Worm (Caenorhabditis elegans): ENCODE measurements around the gene ZK507.1.

DNA sequence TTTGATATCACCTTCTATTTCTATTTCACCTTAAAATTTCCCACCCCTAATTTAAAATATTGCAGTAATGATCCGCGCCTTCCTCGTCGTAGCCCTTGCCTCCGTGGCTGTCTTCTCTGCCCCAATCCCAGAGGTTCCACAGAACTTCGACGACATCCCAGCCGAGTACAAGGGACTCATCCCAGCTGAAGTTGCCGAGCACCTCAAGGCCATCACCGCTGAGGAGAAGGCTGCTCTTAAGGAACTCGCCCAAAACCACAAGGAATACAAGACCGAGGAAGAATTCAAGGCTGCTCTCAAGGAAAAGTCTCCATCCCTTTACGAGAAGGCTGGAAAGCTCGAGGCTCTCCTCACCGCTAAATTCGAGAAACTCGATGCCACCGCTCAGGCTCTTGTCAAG lies 19.3 kb downstream of the ZK507.1 start, which contains the start of gene far-2:
- TF ChIP-seq him-1 (tag; optimal IDR thresholded peaks at IDR 0.05), result no peak
- TF ChIP-seq dao-5 (tag; optimal IDR thresholded peaks at IDR 0.05), result no peak
